Fruit fly (Drosophila melanogaster) whole organism, embryonic: Measurements from ENCODE around the gene Tsp33B.

Experiments used
- Bdp1 ChIP-seq: fragments of 200-800 bp; sonication (Bioruptor generic); optimal IDR thresholded peaks from 3 replicates; lab custom pipeline; 2016; ENCODE audit warnings: missing biosample characterization, missing genetic modification characterization
- CG10209 ChIP-seq: fragments of 200-800 bp; sonication (Bioruptor generic); optimal IDR thresholded peaks from 3 replicates; lab custom pipeline; 2017; ENCODE audit warnings: missing biosample characterization, mild to moderate bottlenecking, missing genetic modification characterization, missing genetic modification reagents
- CG10979 ChIP-seq: fragments of 200-800 bp; sonication (Bioruptor generic); optimal IDR thresholded peaks from 2 replicates; lab custom pipeline; 2018; ENCODE audit warnings: missing biosample characterization, mild to moderate bottlenecking, missing genetic modification characterization, moderate library complexity
- CG11723 ChIP-seq: fragments of 200-800 bp; sonication (Bioruptor generic); optimal IDR thresholded peaks from 2 replicates; lab custom pipeline; 2017; ENCODE audit warnings: missing biosample characterization, mild to moderate bottlenecking, missing genetic modification characterization
- CG12236 ChIP-seq: fragments of 200-800 bp; sonication (Bioruptor generic); optimal IDR thresholded peaks from 2 replicates; lab custom pipeline; 2016; ENCODE audit warnings: missing biosample characterization, missing genetic modification characterization
- CG12769 ChIP-seq: fragments of 200-800 bp; sonication (Bioruptor generic); optimal IDR thresholded peaks from 2 replicates; lab custom pipeline; 2019; ENCODE audit warnings: missing biosample characterization, mild to moderate bottlenecking, missing genetic modification characterization, moderate library complexity
- CG13775 ChIP-seq: fragments of 200-800 bp; sonication (Bioruptor generic); optimal IDR thresholded peaks from 3 replicates; lab custom pipeline; 2017; ENCODE audit warnings: missing biosample characterization, mild to moderate bottlenecking, missing genetic modification characterization
- CG14441 ChIP-seq: fragments of 200-800 bp; sonication (Bioruptor generic); IDR thresholded peaks from 2 replicates; pipeline ENCODE4 v1.3.6; 2022; ENCODE audit warnings: missing biosample characterization, missing genetic modification characterization
- CG16815 ChIP-seq: fragments of 200-800 bp; sonication (Bioruptor generic); optimal IDR thresholded peaks from 3 replicates; lab custom pipeline; 2017; ENCODE audit warnings: missing biosample characterization, mild to moderate bottlenecking, missing genetic modification characterization
- CG2120 ChIP-seq: fragments of 200-800 bp; sonication (Bioruptor generic); optimal IDR thresholded peaks from 3 replicates; lab custom pipeline; 2016; ENCODE audit warnings: missing biosample characterization, missing genetic modification characterization
- CG2889 ChIP-seq: fragments of 200-800 bp; sonication (Bioruptor generic); IDR thresholded peaks from 3 replicates; pipeline ENCODE4 v1.3.6; 2022; ENCODE audit warnings: missing biosample characterization, missing genetic modification characterization
- CG30403 ChIP-seq: fragments of 200-800 bp; sonication (Bioruptor generic); optimal IDR thresholded peaks from 3 replicates; lab custom pipeline; 2016; ENCODE audit warnings: missing biosample characterization, missing genetic modification characterization
- CG3065 ChIP-seq: fragments of 200-800 bp; sonication (Bioruptor generic); optimal IDR thresholded peaks from 2 replicates; lab custom pipeline; 2016; ENCODE audit warnings: missing biosample characterization, missing genetic modification characterization
- CG32767 ChIP-seq: fragments of 200-800 bp; sonication (Bioruptor generic); IDR thresholded peaks from 2 replicates; pipeline ENCODE4 v1.3.6; 2022; ENCODE audit warnings: missing biosample characterization, missing genetic modification characterization
- CG4707 ChIP-seq: fragments of 200-800 bp; sonication (Bioruptor generic); optimal IDR thresholded peaks from 2 replicates; lab custom pipeline; 2018; ENCODE audit warnings: missing biosample characterization, mild to moderate bottlenecking, missing genetic modification characterization, moderate library complexity
- CG6254 ChIP-seq: fragments of 200-800 bp; sonication (Bioruptor generic); optimal IDR thresholded peaks from 3 replicates; lab custom pipeline; 2017; ENCODE audit warnings: mild to moderate bottlenecking, missing biosample characterization, missing genetic modification reagents, missing genetic modification characterization
- CG6272 ChIP-seq: fragments of 200-800 bp; sonication (Bioruptor generic); IDR thresholded peaks from 2 replicates; pipeline ENCODE4 v1.3.6; 2022; ENCODE audit warnings: missing biosample characterization, missing genetic modification characterization
- CG6813 ChIP-seq: fragments of 200-800 bp; sonication (Bioruptor generic); optimal IDR thresholded peaks from 2 replicates; lab custom pipeline; 2017; ENCODE audit warnings: missing biosample characterization, missing genetic modification characterization, mild to moderate bottlenecking, moderate library complexity, missing genetic modification reagents
- CG9609 ChIP-seq: fragments of 200-800 bp; sonication (Bioruptor generic); optimal IDR thresholded peaks from 3 replicates; lab custom pipeline; 2016; ENCODE audit warnings: missing biosample characterization, missing genetic modification characterization
- CHES-1-like ChIP-seq: fragments of 200-800 bp; sonication (Bioruptor generic); optimal IDR thresholded peaks from 2 replicates; lab custom pipeline; 2016; ENCODE audit warnings: missing biosample characterization, missing genetic modification characterization
- Chrac-16 ChIP-seq: fragments of 200-800 bp; sonication (Bioruptor generic); optimal IDR thresholded peaks from 3 replicates; lab custom pipeline; 2016; ENCODE audit warnings: missing biosample characterization, missing genetic modification characterization
- Dip2 ChIP-seq: fragments of 200-800 bp; sonication (Bioruptor generic); IDR thresholded peaks from 2 replicates; pipeline ENCODE4 v1.3.6; 2022; ENCODE audit warnings: missing biosample characterization, missing genetic modification characterization
- Drgx ChIP-seq: fragments of 200-800 bp; sonication (Bioruptor generic); IDR thresholded peaks from 2 replicates; pipeline ENCODE4 v1.3.6; 2022; ENCODE audit warnings: missing biosample characterization, missing genetic modification characterization
- Ssrp ChIP-seq: fragments of 200-800 bp; sonication (Bioruptor generic); optimal IDR thresholded peaks from 2 replicates; lab custom pipeline; 2018; ENCODE audit warnings: missing biosample characterization, mild to moderate bottlenecking, missing genetic modification characterization, moderate library complexity
- TFAM ChIP-seq: fragments of 200-800 bp; sonication (Bioruptor generic); optimal IDR thresholded peaks from 2 replicates; lab custom pipeline; 2017; ENCODE audit warnings: missing biosample characterization, missing genetic modification characterization, inconsistent platforms
- chinmo ChIP-seq: fragments of 200-800 bp; sonication (Bioruptor generic); IDR thresholded peaks from 4 replicates; pipeline ENCODE4 v1.3.6; 2022; ENCODE audit warnings: missing biosample characterization, missing genetic modification characterization; ENCODE audit not compliant: partially characterized antibody
- chm ChIP-seq: fragments of 200-800 bp; sonication (Bioruptor generic); IDR thresholded peaks from 2 replicates; pipeline ENCODE4 v1.3.6; 2022; ENCODE audit warnings: missing biosample characterization, missing genetic modification characterization
- dan ChIP-seq: fragments of 200-800 bp; sonication (Bioruptor generic); IDR thresholded peaks from 2 replicates; pipeline ENCODE4 v1.3.6; 2022; ENCODE audit warnings: missing biosample characterization, missing genetic modification characterization
- dmrt11E ChIP-seq: fragments of 200-800 bp; sonication (Bioruptor generic); optimal IDR thresholded peaks from 3 replicates; lab custom pipeline; 2018; ENCODE audit warnings: missing biosample characterization, mild to moderate bottlenecking, missing genetic modification characterization, moderate library complexity
- dmrt99B ChIP-seq: fragments of 200-800 bp; sonication (Bioruptor generic); optimal IDR thresholded peaks from 2 replicates; lab custom pipeline; 2018; ENCODE audit warnings: missing biosample characterization, mild to moderate bottlenecking, missing genetic modification characterization, moderate library complexity
- emc ChIP-seq: fragments of 200-800 bp; sonication (Bioruptor generic); optimal IDR thresholded peaks from 2 replicates; lab custom pipeline; 2016; ENCODE audit warnings: missing biosample characterization, missing genetic modification characterization
- fd3F ChIP-seq: fragments of 200-800 bp; sonication (Bioruptor generic); optimal IDR thresholded peaks from 2 replicates; lab custom pipeline; 2018; ENCODE audit warnings: missing biosample characterization, mild to moderate bottlenecking, missing genetic modification characterization, moderate library complexity
- gcm ChIP-seq: fragments of 200-800 bp; sonication (Bioruptor generic); optimal IDR thresholded peaks from 2 replicates; lab custom pipeline; 2019; ENCODE audit warnings: missing biosample characterization, mild to moderate bottlenecking, missing genetic modification characterization, moderate library complexity
- grn ChIP-seq: fragments of 200-800 bp; sonication (Bioruptor generic); optimal IDR thresholded peaks from 3 replicates; lab custom pipeline; 2017; ENCODE audit warnings: missing biosample characterization, missing genetic modification characterization
- gt ChIP-seq: fragments of 200-800 bp; sonication (Bioruptor generic); IDR thresholded peaks from 2 replicates; pipeline ENCODE4 v1.3.6; 2022; ENCODE audit warnings: missing biosample characterization, missing genetic modification characterization
- lola ChIP-seq, 3 experiments: fragments of >200 bp in 2 of 3; fragments of 200-800 bp in 1 of 3; sonication (Bioruptor generic) in 1 of 3; optimal IDR thresholded peaks; 2 replicates each; lab custom pipeline; 2017 to 2019; ENCODE audit warnings: missing biosample characterization in 3 of 3, missing genetic modification characterization in 3 of 3, mild to moderate bottlenecking in 1 of 3, moderate library complexity in 1 of 3
- luna ChIP-seq: fragments of 200-800 bp; sonication (Bioruptor generic); optimal IDR thresholded peaks from 2 replicates; lab custom pipeline; 2016; ENCODE audit warnings: missing biosample characterization, missing genetic modification characterization
- onecut ChIP-seq: fragments of 200-800 bp; sonication (Bioruptor generic); IDR thresholded peaks from 2 replicates; pipeline ENCODE4 v1.3.6; 2022; ENCODE audit warnings: missing biosample characterization, missing genetic modification characterization
- pb ChIP-seq: fragments of 200-800 bp; sonication (Bioruptor generic); optimal IDR thresholded peaks from 3 replicates; lab custom pipeline; 2016; ENCODE audit warnings: missing biosample characterization, missing genetic modification characterization
- pho ChIP-seq: fragments of 200-800 bp; sonication (Bioruptor generic); optimal IDR thresholded peaks from 2 replicates; lab custom pipeline; 2016; ENCODE audit warnings: missing biosample characterization, missing genetic modification characterization
- pnt ChIP-seq: fragments of 200-800 bp; sonication (Bioruptor generic); optimal IDR thresholded peaks from 3 replicates; lab custom pipeline; 2016; ENCODE audit warnings: missing biosample characterization, missing genetic modification characterization
- repo ChIP-seq: fragments of 200-800 bp; sonication (Bioruptor generic); optimal IDR thresholded peaks from 2 replicates; lab custom pipeline; 2016; ENCODE audit warnings: missing biosample characterization, missing genetic modification characterization
- rib ChIP-seq: fragments of 200-800 bp; sonication (Bioruptor generic); IDR thresholded peaks from 2 replicates; pipeline ENCODE4 v1.3.6; 2022; ENCODE audit warnings: missing biosample characterization, missing genetic modification characterization
- ro ChIP-seq: fragments of 200-800 bp; sonication (Bioruptor generic); IDR thresholded peaks from 2 replicates; pipeline ENCODE4 v1.3.6; 2022; ENCODE audit warnings: missing biosample characterization, missing genetic modification characterization
- schlank ChIP-seq: fragments of 200-800 bp; sonication (Bioruptor generic); optimal IDR thresholded peaks from 2 replicates; lab custom pipeline; 2018; ENCODE audit warnings: missing biosample characterization, mild to moderate bottlenecking, missing genetic modification characterization
- sens ChIP-seq: fragments of 200-800 bp; sonication (Bioruptor generic); peaks from one replicate; lab custom pipeline; 2016; ENCODE audit warnings: missing biosample characterization, missing genetic modification characterization
- sug ChIP-seq: fragments of 200-800 bp; optimal IDR thresholded peaks from 2 replicates; lab custom pipeline; 2019; ENCODE audit warnings: missing biosample characterization, mild to moderate bottlenecking, missing genetic modification characterization, moderate library complexity
- tx ChIP-seq: fragments of 200-800 bp; sonication (Bioruptor generic); optimal IDR thresholded peaks from 2 replicates; lab custom pipeline; 2016; ENCODE audit warnings: missing biosample characterization, missing genetic modification characterization
- unpg ChIP-seq: fragments of 200-800 bp; sonication (Bioruptor generic); optimal IDR thresholded peaks from 3 replicates; lab custom pipeline; 2018; ENCODE audit warnings: missing biosample characterization, mild to moderate bottlenecking, missing genetic modification characterization, moderate library complexity

Gene Tsp33B

DNA sequence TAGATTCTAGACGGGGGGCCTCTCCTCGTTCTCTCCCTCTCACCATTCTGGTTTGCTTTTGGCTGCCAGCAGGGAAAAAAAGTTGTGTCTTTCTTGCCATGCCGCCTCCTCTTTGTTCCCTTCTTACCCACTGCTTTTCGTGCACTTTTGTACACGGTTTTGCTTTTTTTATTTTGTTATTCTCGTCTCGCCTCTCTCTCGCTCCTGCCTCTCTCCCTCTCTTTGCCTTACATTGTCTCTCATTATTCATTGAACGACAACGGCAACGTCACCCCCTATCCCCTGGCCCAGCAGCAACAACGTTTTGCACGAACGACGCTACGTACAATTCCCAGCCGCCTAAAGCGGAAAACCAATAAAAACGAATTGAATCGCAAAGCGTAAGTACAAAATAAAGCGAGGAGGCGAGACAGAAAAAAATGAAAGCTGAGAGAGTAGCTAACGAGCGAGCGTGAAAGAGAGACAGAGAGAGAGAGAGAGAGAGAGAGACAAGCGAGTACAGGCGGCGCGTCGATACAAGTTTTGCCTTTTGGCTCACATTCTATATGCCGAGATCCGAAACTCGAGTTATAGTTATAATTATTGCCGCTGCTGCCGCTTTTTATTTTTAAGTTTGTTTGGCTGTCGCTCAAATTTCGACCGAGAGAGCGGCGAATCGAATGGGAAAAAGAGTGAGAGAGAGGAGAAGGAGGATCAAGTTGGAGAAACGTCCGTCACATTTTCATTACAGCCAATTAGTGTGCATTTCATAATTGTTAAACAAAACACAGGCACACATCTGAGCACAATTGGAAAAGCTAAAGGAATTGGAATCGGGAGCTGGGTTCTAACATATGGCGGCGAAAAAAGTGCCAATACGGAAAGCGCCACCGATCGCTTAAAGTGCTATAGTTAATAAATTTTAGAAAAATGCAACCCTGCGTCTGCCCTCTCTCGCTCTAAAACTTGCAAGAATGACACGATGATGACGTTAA lies 14.8 kb upstream of the Tsp33B start (continued):
- no peak for TF ChIP-seq CG11723 (GFP tag; lab: Kevin White, UChicago)
- no peak for TF ChIP-seq CG9609
- TF ChIP-seq schlank (tag; lab: Kevin White, UChicago), result no peak
- no peak for TF ChIP-seq CG2889 (GFP tag; lab: Robert Waterston, UW)
- peak; percentile 91; the same call in 2 of the 4 replicates for TF ChIP-seq chinmo (GFP tag; lab: Robert Waterston, UW)
- peak; percentile 18 for TF ChIP-seq Ssrp (tag; lab: Kevin White, UChicago)
- no peak for TF ChIP-seq repo (GFP tag; lab: Kevin White, UChicago)
- TF ChIP-seq gcm (GFP tag; lab: Kevin White, UChicago), result peak; percentile 15
- TF ChIP-seq TFAM (GFP tag; lab: Kevin White, UChicago), result no peak
- no peak for TF ChIP-seq ro (GFP tag; lab: Robert Waterston, UW)
- TF ChIP-seq CG13775, result no peak
- TF ChIP-seq dmrt11E (tag; lab: Kevin White, UChicago), result no peak
- TF ChIP-seq CG3065 (GFP tag; lab: Kevin White, UChicago), result no peak
- TF ChIP-seq fd3F, result no peak
- no peak for TF ChIP-seq unpg
- TF ChIP-seq CG4707, result no peak
- peak; percentile 74; the same call in 1 of the 2 replicates for TF ChIP-seq rib (GFP tag; lab: Robert Waterston, UW)
- no peak for TF ChIP-seq CG6272
- TF ChIP-seq grn (GFP tag; lab: Kevin White, UChicago), result no peak
- TF ChIP-seq emc (GFP tag; lab: Kevin White, UChicago), result no peak
- TF ChIP-seq CG14441, result 0 out of 2 replicates have a peak, but pooled peaks have one; percentile 22
- peak; percentile 6 for TF ChIP-seq CG12236 (GFP tag; lab: Kevin White, UChicago)
- peak; percentile 67; the same call in 1 of the 2 replicates for TF ChIP-seq onecut (GFP tag; lab: Robert Waterston, UW)
- TF ChIP-seq CG6254 (GFP tag; lab: Kevin White, UChicago), result peak; percentile 57
- no peak for TF ChIP-seq Chrac-16 (GFP tag; lab: Kevin White, UChicago)
- TF ChIP-seq CG2120 (GFP tag; lab: Kevin White, UChicago), result peak; percentile 3
- peak; percentile 16 for TF ChIP-seq CG6813
- no peak for TF ChIP-seq chm
- TF ChIP-seq pnt, result no peak
- no peak for TF ChIP-seq pho (GFP tag; lab: Kevin White, UChicago)
- no peak for TF ChIP-seq luna (GFP tag; lab: Kevin White, UChicago)
- TF ChIP-seq CG30403 (GFP tag; lab: Kevin White, UChicago), result no peak
- no peak for TF ChIP-seq CG32767 (GFP tag; lab: Robert Waterston, UW)
- TF ChIP-seq sens (GFP tag; lab: Kevin White, UChicago), result peak; percentile 82
- peak; percentile 87 for TF ChIP-seq sug (tag; lab: Kevin White, UChicago)
- TF ChIP-seq CG16815, result no peak
- no peak for TF ChIP-seq gt (GFP tag; lab: Robert Waterston, UW)
- TF ChIP-seq lola (GFP tag; optimal IDR thresholded peaks at IDR 0.05; lab: Kevin White, UChicago), result no peak
- no peak for TF ChIP-seq dmrt99B (tag; lab: Kevin White, UChicago)
- TF ChIP-seq dan (GFP tag; lab: Robert Waterston, UW), result no peak
- TF ChIP-seq Bdp1 (GFP tag; lab: Kevin White, UChicago), result no peak
- peak; percentile 24 for TF ChIP-seq CHES-1-like
- no peak for TF ChIP-seq CG10209 (GFP tag; lab: Kevin White, UChicago)
- peak; percentile 72 for TF ChIP-seq CG12769 (tag; lab: Kevin White, UChicago)
- TF ChIP-seq CG10979 (tag; lab: Kevin White, UChicago), result no peak
- TF ChIP-seq Drgx (GFP tag; lab: Robert Waterston, UW), result peak; percentile 87
- no peak for TF ChIP-seq Dip2 (GFP tag; lab: Robert Waterston, UW)
- TF ChIP-seq tx (GFP tag; lab: Kevin White, UChicago), result no peak
- no peak for TF ChIP-seq pb
